Worm (Caenorhabditis elegans): Measurements from ENCODE around the gene brc-2.

Gene brc-2

ce11 chrIII:6906409-6906808 lies 3.5 kb upstream of the brc-2 start, which contains the start of gene T07E3.2:
TSS of gene T07E3.2 (plus strand) at chrIII:6906709.
- TF ChIP-seq unc-130 (tag; optimal IDR thresholded peaks at IDR 0.05) (peak; percentile 10), ceh-82 (tag; optimal IDR thresholded peaks at IDR 0.05) (no peak)

ce11 chrIII:6904468-6904867 lies 1.6 kb upstream of the brc-2 start:
- no peak for TF ChIP-seq unc-98 (GFP tag; IDR thresholded peaks at IDR 0.05)
- no peak for TF ChIP-seq mdl-1 (tag; optimal IDR thresholded peaks at IDR 0.05)
- TF ChIP-seq nhr-77 (tag; optimal IDR thresholded peaks at IDR 0.05), result no peak
- peak; percentile 52 for TF ChIP-seq rnt-1 (tag; optimal IDR thresholded peaks at IDR 0.05)
- no peak for TF ChIP-seq ceh-90 (tag; optimal IDR thresholded peaks at IDR 0.05)
- TF ChIP-seq dpl-1 (GFP tag; optimal IDR thresholded peaks at IDR 0.05), result no peak
- no peak for TF ChIP-seq jun-1 (tag; optimal IDR thresholded peaks at IDR 0.05)
- no peak for TF ChIP-seq nhr-84 (tag; optimal IDR thresholded peaks at IDR 0.05)
- TF ChIP-seq ceh-63 (GFP tag; optimal IDR thresholded peaks at IDR 0.05), result no peak
- no peak for TF ChIP-seq nhr-71 (tag; optimal IDR thresholded peaks at IDR 0.05)
- no peak for TF ChIP-seq xbp-1 (tag; optimal IDR thresholded peaks at IDR 0.05)
- no peak for TF ChIP-seq hlh-4 (tag; optimal IDR thresholded peaks at IDR 0.05)
- TF ChIP-seq nhr-12 (tag; optimal IDR thresholded peaks at IDR 0.05), result no peak
- no peak for TF ChIP-seq F16B12.6 (tag; optimal IDR thresholded peaks at IDR 0.05)
- TF ChIP-seq lin-14 (GFP tag; optimal IDR thresholded peaks at IDR 0.05), result peak; percentile 6
- TF ChIP-seq lsy-2 (tag; optimal IDR thresholded peaks at IDR 0.05), result peak in 1 of 2 experiments; percentile 51
- TF ChIP-seq efl-1 (optimal IDR thresholded peaks at IDR 0.05), result no peak
- peak in 1 of 2 experiments; percentile 58 for TF ChIP-seq efl-1 (GFP tag; optimal IDR thresholded peaks at IDR 0.05 in 1 of 2)

- TF ChIP-seq lin-39 (tag; optimal IDR thresholded peaks at IDR 0.05) (peak; percentile 26), lsy-2 (tag; optimal IDR thresholded peaks at IDR 0.05) (no peak), nhr-20 (tag; optimal IDR thresholded peaks at IDR 0.05) (no peak), aly-2 (tag; optimal IDR thresholded peaks at IDR 0.05) (peak; percentile 51)
Observed at ce11 chrIII:6900609-6901008, 2.3 kb downstream of the brc-2 start.

ce11 chrIII:6898518-6898917 lies 4.4 kb downstream of the brc-2 start:
- no peak for TF ChIP-seq lin-15B (tag; optimal IDR thresholded peaks at IDR 0.05)
- peak; percentile 9 to 21 for TF ChIP-seq efl-1 (optimal IDR thresholded peaks at IDR 0.05)
- TF ChIP-seq efl-1 (GFP tag; optimal IDR thresholded peaks at IDR 0.05 in 1 of 2), result peak in 1 of 2 experiments; percentile 11
- no peak for TF ChIP-seq jun-1 (tag; optimal IDR thresholded peaks at IDR 0.05)
- TF ChIP-seq ceh-88 (GFP tag; IDR thresholded peaks at IDR 0.05), result 0 out of 2 replicates have a peak, but pooled peaks have one; percentile 14
- peak; percentile 63 for TF ChIP-seq rnt-1 (tag; optimal IDR thresholded peaks at IDR 0.05)
- TF ChIP-seq fkh-10 (GFP tag; optimal IDR thresholded peaks at IDR 0.05), result no peak
- TF ChIP-seq elt-3 (tag; optimal IDR thresholded peaks at IDR 0.05), result peak in 2 of 6 experiments; percentile 41 to 83
- peak; percentile 35 for TF ChIP-seq nhr-11 (tag; optimal IDR thresholded peaks at IDR 0.05)
- TF ChIP-seq nhr-20 (tag; optimal IDR thresholded peaks at IDR 0.05), result peak; percentile 83
- peak in 2 of 3 experiments; percentile 10 to 31 for TF ChIP-seq dpl-1 (GFP tag; optimal IDR thresholded peaks at IDR 0.05)
- peak; percentile 56 for TF ChIP-seq unc-130 (tag; optimal IDR thresholded peaks at IDR 0.05)
- no peak for TF ChIP-seq isw-1 (GFP tag; IDR thresholded peaks at IDR 0.05)
- TF ChIP-seq fkh-4 (tag; optimal IDR thresholded peaks at IDR 0.05; ENCODE audit: borderline replicate concordance), result no peak
- no peak for TF ChIP-seq F16B12.6 (tag; optimal IDR thresholded peaks at IDR 0.05)
- peak; percentile 50 for TF ChIP-seq grh-1 (GFP tag; IDR thresholded peaks at IDR 0.05)
- TF ChIP-seq mdl-1 (tag; optimal IDR thresholded peaks at IDR 0.05), result peak in 1 of 2 experiments; percentile 23
- peak; percentile 85 for TF ChIP-seq nhr-85 (tag)
- no peak for TF ChIP-seq nhr-84 (tag; optimal IDR thresholded peaks at IDR 0.05)
- peak; percentile 44 for TF ChIP-seq nhr-90 (tag; optimal IDR thresholded peaks at IDR 0.05; ENCODE audit: poor library complexity)
- peak in 1 of 2 experiments; percentile 61 for TF ChIP-seq lin-35 (GFP tag; optimal IDR thresholded peaks at IDR 0.05)
- no peak for TF ChIP-seq unc-62 (GFP tag; optimal IDR thresholded peaks at IDR 0.05)
- TF ChIP-seq hlh-17 (GFP tag; optimal IDR thresholded peaks at IDR 0.05; ENCODE audit: borderline replicate concordance), result no peak
- peak; percentile 91 for TF ChIP-seq nhr-71 (tag; optimal IDR thresholded peaks at IDR 0.05)
- TF ChIP-seq tlp-1 (tag; optimal IDR thresholded peaks at IDR 0.05), result no peak
- TF ChIP-seq blmp-1 (tag; optimal IDR thresholded peaks at IDR 0.05), result peak; percentile 48
- peak; percentile 79 for TF ChIP-seq nhr-19 (GFP tag; conservative IDR thresholded peaks at IDR 0.05)
- peak; percentile 73 for TF ChIP-seq snu-23 (GFP tag; optimal IDR thresholded peaks at IDR 0.05)
- no peak for TF ChIP-seq ceh-8 (GFP tag; optimal IDR thresholded peaks at IDR 0.05)
- peak; percentile 54 to 70 for TF ChIP-seq lsy-2 (tag; optimal IDR thresholded peaks at IDR 0.05)
- TF ChIP-seq sptf-1 (tag; optimal IDR thresholded peaks at IDR 0.05), result no peak
- peak; percentile 5 for TF ChIP-seq fos-1 (tag; optimal IDR thresholded peaks at IDR 0.05)
- TF ChIP-seq lin-13 (GFP tag; optimal IDR thresholded peaks at IDR 0.05), result peak; percentile 26
- TF ChIP-seq ztf-4 (tag; optimal IDR thresholded peaks at IDR 0.05), result peak; percentile 40

Measured in whole organism, L1 larva.